Worm (Caenorhabditis elegans): ENCODE data around the gene F40A3.2.

DNA sequence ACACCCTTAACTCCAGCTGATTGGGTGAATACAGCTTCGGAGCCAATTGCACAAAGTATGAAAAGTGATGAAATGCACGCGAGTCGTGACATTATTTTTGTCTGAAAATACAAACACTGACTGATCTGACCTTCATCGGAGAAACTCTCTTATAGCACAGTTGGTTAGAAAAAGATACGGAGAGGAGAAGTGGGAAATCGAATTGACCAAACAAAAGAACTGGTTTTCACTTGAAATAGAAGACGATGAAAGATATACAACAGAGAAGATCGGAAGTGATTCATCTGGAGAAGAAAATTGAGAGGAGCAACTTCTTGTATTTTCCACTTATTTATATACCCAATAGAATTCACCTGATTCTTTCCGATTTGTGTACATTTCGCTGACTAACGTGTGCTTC lies 40.9 kb upstream of the F40A3.2 start, which contains the start of gene ttr-33:
- TF ChIP-seq mcd-1 (GFP tag; IDR thresholded peaks at IDR 0.05) = no peak
- no peak for TF ChIP-seq mel-28 (tag; optimal IDR thresholded peaks at IDR 0.05; ENCODE audit: borderline replicate concordance)
- TF ChIP-seq F49E8.2 (tag; optimal IDR thresholded peaks at IDR 0.05; ENCODE audit: insufficient read depth) = no peak
- TF ChIP-seq ceh-91 (GFP tag; IDR thresholded peaks at IDR 0.05) = no peak

Measured in whole organism, young adult.